Fruit fly (Drosophila melanogaster) S2 (cell line): ENCODE measurements around the gene Gyf.

ENCODE experiments used
- CG8478 ChIP-seq: fragments of >200 bp; optimal IDR thresholded peaks from 2 replicates; lab custom pipeline; 2018
- CTCF ChIP-seq, 2 experiments: fragments of >200 bp; optimal IDR thresholded peaks; 2 replicates each; lab custom pipeline; 2018

DNA sequence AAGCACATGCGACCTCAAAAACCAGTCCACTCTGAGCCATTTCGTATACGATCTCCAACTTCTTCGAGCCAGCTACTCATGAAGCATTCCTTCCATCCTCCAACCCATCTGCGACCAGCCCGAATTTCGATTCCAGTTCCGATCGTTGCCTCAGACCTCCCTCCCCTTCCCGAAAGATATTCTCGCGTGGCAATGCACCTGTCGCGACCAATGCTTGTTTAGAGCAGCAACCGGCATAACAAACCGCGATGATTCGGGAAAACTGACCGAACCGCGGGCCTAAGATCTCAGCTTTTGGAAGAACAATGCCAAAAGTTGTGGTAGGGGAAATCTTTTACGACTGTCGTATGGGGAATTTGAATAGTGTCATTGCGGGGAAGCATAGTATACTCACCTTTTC, 33.8 kb downstream of the Gyf start:
- TF ChIP-seq CG8478 (no peak), CTCF (optimal IDR thresholded peaks at IDR 0.05; lab: Kevin White, UChicago) (no peak)
